Fruit fly (Drosophila melanogaster): ENCODE measurements around the gene Ddx56.

Gene Ddx56

DNA sequence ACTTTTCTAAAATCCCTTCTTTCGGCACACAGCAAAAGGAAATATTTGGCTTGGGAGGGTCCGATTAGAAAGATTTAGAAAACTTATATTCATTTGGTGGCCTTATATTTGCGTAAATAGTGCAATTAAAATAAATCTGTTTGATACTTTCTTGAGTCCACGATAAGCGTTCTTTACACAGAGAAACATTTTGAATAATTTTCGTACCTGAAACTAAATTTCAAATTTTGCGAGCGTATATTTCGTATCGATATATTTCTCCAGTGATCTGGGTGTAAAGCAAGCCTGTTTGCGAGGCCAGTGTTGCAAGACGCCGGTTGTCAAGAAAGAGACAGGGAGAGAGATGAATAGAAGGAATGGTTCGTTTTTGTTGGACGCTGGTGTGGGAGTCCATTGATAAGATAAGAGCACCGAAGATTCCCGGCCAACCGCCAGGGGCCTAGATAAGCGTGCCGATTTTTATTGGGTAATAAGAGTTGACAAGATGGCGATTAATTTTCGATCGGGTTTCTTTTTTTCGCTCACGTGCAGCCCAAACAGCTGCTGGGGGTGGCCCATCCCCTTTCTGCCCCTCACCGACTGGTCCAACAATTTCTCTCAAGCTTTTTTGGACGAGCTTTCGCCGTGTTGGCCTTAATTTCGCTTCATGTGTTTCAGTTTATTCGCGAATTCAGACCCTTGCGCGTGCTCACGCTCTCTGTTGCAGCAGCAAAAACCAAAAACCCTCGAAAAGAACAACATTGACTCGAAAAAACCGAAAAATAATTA lies 13.9 kb downstream of the Ddx56 start, which contains the start of gene slgA (continued):
- peak; percentile 54 for TF ChIP-seq CG13894 (tag; optimal IDR thresholded peaks at IDR 0.05)
- TF ChIP-seq CoRest (tag; optimal IDR thresholded peaks at IDR 0.05), result peak; percentile 48
- TF ChIP-seq Scr (GFP tag; IDR thresholded peaks at IDR 0.05; ENCODE audit: partially characterized antibody), result peak; percentile 72; the same call in 1 of the 2 replicates
- TF ChIP-seq gro (GFP tag; optimal IDR thresholded peaks at IDR 0.05), result peak; percentile 18
- TF ChIP-seq CG12071 (GFP tag; optimal IDR thresholded peaks at IDR 0.05), result peak; percentile 21
- no peak for TF ChIP-seq CG17568 (GFP tag; optimal IDR thresholded peaks at IDR 0.05)
- peak; percentile 9 for TF ChIP-seq ind (GFP tag; optimal IDR thresholded peaks at IDR 0.05)
- TF ChIP-seq CG4854 (GFP tag; optimal IDR thresholded peaks at IDR 0.05), result peak; percentile 5
- TF ChIP-seq Max (GFP tag; optimal IDR thresholded peaks at IDR 0.05), result peak; percentile 2
- TF ChIP-seq CG12942 (GFP tag; optimal IDR thresholded peaks at IDR 0.05), result peak; percentile 17
- TF ChIP-seq Sox100B (GFP tag; optimal IDR thresholded peaks at IDR 0.05), result peak; percentile 19
- peak; percentile 37 for TF ChIP-seq grn (GFP tag; optimal IDR thresholded peaks at IDR 0.05)
- TF ChIP-seq bbx (GFP tag; IDR thresholded peaks at IDR 0.05; ENCODE audit: partially characterized antibody), result peak; percentile 80
- TF ChIP-seq grau (tag; optimal IDR thresholded peaks at IDR 0.05), result peak; percentile 29
- peak; percentile 77 for TF ChIP-seq CG1832 (GFP tag; optimal IDR thresholded peaks at IDR 0.05)
- peak; percentile 45 for TF ChIP-seq CG6765 (GFP tag; optimal IDR thresholded peaks at IDR 0.05)
- no peak for TF ChIP-seq CG4404 (GFP tag; IDR thresholded peaks at IDR 0.05)
- TF ChIP-seq CG14965 (GFP tag; optimal IDR thresholded peaks at IDR 0.05; ENCODE audit: borderline replicate concordance), result no peak
- no peak for TF ChIP-seq Ravus (GFP tag; IDR thresholded peaks at IDR 0.05)
- TF ChIP-seq zen2 (GFP tag; IDR thresholded peaks at IDR 0.05; ENCODE audit: partially characterized antibody), result peak; percentile 64
- TF ChIP-seq pho (GFP tag; optimal IDR thresholded peaks at IDR 0.05), result peak; percentile 44
- TF ChIP-seq lmd (GFP tag; IDR thresholded peaks at IDR 0.05), result peak; percentile 44; the same call in 1 of the 2 replicates
- TF ChIP-seq CG11456 (GFP tag; IDR thresholded peaks at IDR 0.05), result peak; percentile 68; the same call in 1 of the 3 replicates
- TF ChIP-seq Dref (GFP tag; IDR thresholded peaks at IDR 0.05), result peak; percentile 82
- TF ChIP-seq Lhr (GFP tag; optimal IDR thresholded peaks at IDR 0.05), result peak; percentile 68
- TF ChIP-seq CG4424 (GFP tag; optimal IDR thresholded peaks at IDR 0.05), result peak; percentile 16
- TF ChIP-seq CG1602 (GFP tag; optimal IDR thresholded peaks at IDR 0.05), result no peak
- peak; percentile 10 for TF ChIP-seq YL-1 (GFP tag; optimal IDR thresholded peaks at IDR 0.05)
- TF ChIP-seq stwl (tag; optimal IDR thresholded peaks at IDR 0.05), result peak; percentile 77
- no peak for TF ChIP-seq CG10147 (GFP tag; optimal IDR thresholded peaks at IDR 0.05)
- TF ChIP-seq CG3847 (GFP tag; IDR thresholded peaks at IDR 0.05), result peak; percentile 47; the same call in 1 of the 2 replicates
- TF ChIP-seq CG9437 (GFP tag; optimal IDR thresholded peaks at IDR 0.05), result peak; percentile 2
- peak; percentile 37 for TF ChIP-seq Sin3A (optimal IDR thresholded peaks at IDR 0.05)
- TF ChIP-seq chif (GFP tag; optimal IDR thresholded peaks at IDR 0.05), result peak; percentile 5 to 29
- TF ChIP-seq CG10267 (tag; optimal IDR thresholded peaks at IDR 0.05), result peak; percentile 94
- peak; percentile 32 for TF ChIP-seq MESR4 (GFP tag; optimal IDR thresholded peaks at IDR 0.05)
- TF ChIP-seq Sry-δ (GFP tag; optimal IDR thresholded peaks at IDR 0.05), result peak; percentile 85
- peak; percentile 43 for TF ChIP-seq nmo (GFP tag; optimal IDR thresholded peaks at IDR 0.05)
- peak; percentile 35 for TF ChIP-seq Bteb2 (GFP tag; optimal IDR thresholded peaks at IDR 0.05)
- no peak for TF ChIP-seq CG8359 (GFP tag; optimal IDR thresholded peaks at IDR 0.05; ENCODE audit: borderline replicate concordance)
- TF ChIP-seq pan (optimal IDR thresholded peaks at IDR 0.05), result no peak
- TF ChIP-seq pan (GFP tag; optimal IDR thresholded peaks at IDR 0.05 in 1 of 2, IDR thresholded peaks at IDR 0.05 in 1 of 2), result peak in 1 of 2 experiments; percentile 28
- peak; percentile 92 for TF ChIP-seq sug (tag; optimal IDR thresholded peaks at IDR 0.05)
- TF ChIP-seq ewg (GFP tag; optimal IDR thresholded peaks at IDR 0.05), result peak; percentile 13
- peak; percentile 53 for TF ChIP-seq zfh2 (GFP tag; optimal IDR thresholded peaks at IDR 0.05)
- TF ChIP-seq tna (GFP tag; IDR thresholded peaks at IDR 0.05; ENCODE audit: partially characterized antibody), result peak; percentile 39
- peak in 1 of 2 experiments; percentile 30 for TF ChIP-seq Pdp1 (GFP tag; optimal IDR thresholded peaks at IDR 0.05)
- TF ChIP-seq CG12155 (GFP tag; optimal IDR thresholded peaks at IDR 0.05), result peak; percentile 18
